Fruit fly (Drosophila melanogaster) whole organism, prepupa: ENCODE measurements around the gene kon.

Source experiments
- Blimp-1 ChIP-seq: fragments of 200-800 bp; sonication (Bioruptor generic); optimal IDR thresholded peaks from 3 replicates; lab custom pipeline; 2017; ENCODE audit warnings: missing biosample characterization, missing genetic modification characterization, mild to moderate bottlenecking, moderate library complexity, missing genetic modification reagents
- CG10631 ChIP-seq: fragments of 200-800 bp; sonication (Bioruptor generic); optimal IDR thresholded peaks from 2 replicates; lab custom pipeline; 2016; ENCODE audit warnings: missing biosample characterization, missing genetic modification characterization
- CG11762 ChIP-seq: fragments of 200-800 bp; sonication (Bioruptor generic); optimal IDR thresholded peaks from 3 replicates; lab custom pipeline; 2016; ENCODE audit warnings: missing biosample characterization, missing genetic modification characterization; ENCODE audit not compliant: insufficient read depth
- CG15336 ChIP-seq: fragments of 200-800 bp; sonication (Bioruptor generic); IDR thresholded peaks from 2 replicates; pipeline ENCODE4 v1.3.6; 2022; ENCODE audit warnings: missing biosample characterization, missing genetic modification characterization
- CG1621 ChIP-seq: fragments of 200-800 bp; sonication (Bioruptor generic); optimal IDR thresholded peaks from 3 replicates; lab custom pipeline; 2018; ENCODE audit warnings: missing biosample characterization, mild to moderate bottlenecking, missing genetic modification characterization
- CG3032 ChIP-seq: fragments of 200-800 bp; optimal IDR thresholded peaks from 2 replicates; lab custom pipeline; 2019; ENCODE audit warnings: missing biosample characterization, mild to moderate bottlenecking, missing genetic modification characterization, moderate library complexity
- CG31627 ChIP-seq: fragments of 200-800 bp; sonication (Bioruptor generic); optimal IDR thresholded peaks from 3 replicates; lab custom pipeline; 2016; ENCODE audit warnings: missing biosample characterization, missing genetic modification characterization
- CG32006 ChIP-seq: fragments of 200-800 bp; sonication (Bioruptor generic); optimal IDR thresholded peaks from 3 replicates; lab custom pipeline; 2017; ENCODE audit warnings: missing biosample characterization, mild to moderate bottlenecking, missing genetic modification characterization
- CG34406 ChIP-seq: fragments of 200-800 bp; sonication (Bioruptor generic); optimal IDR thresholded peaks from 3 replicates; lab custom pipeline; 2016; ENCODE audit warnings: missing biosample characterization, missing genetic modification characterization
- CG3919 ChIP-seq: fragments of 200-800 bp; sonication (Bioruptor generic); optimal IDR thresholded peaks from 3 replicates; lab custom pipeline; 2016; ENCODE audit warnings: missing biosample characterization, missing genetic modification characterization
- CG4318 ChIP-seq: fragments of 200-800 bp; sonication (Bioruptor generic); optimal IDR thresholded peaks from 3 replicates; lab custom pipeline; 2017; ENCODE audit warnings: missing biosample characterization, mild to moderate bottlenecking, missing genetic modification characterization
- CG6163 ChIP-seq: fragments of 200-800 bp; sonication (Bioruptor generic); IDR thresholded peaks from 3 replicates; pipeline ENCODE4 v1.3.6; 2022; ENCODE audit warnings: missing biosample characterization, missing genetic modification characterization
- CG6808 ChIP-seq: fragments of 200-800 bp; sonication (Bioruptor generic); optimal IDR thresholded peaks from 3 replicates; lab custom pipeline; 2017; ENCODE audit warnings: missing biosample characterization, missing genetic modification characterization, mild to moderate bottlenecking, moderate library complexity, missing genetic modification reagents
- CG6854 ChIP-seq: fragments of 200-800 bp; sonication (Bioruptor generic); optimal IDR thresholded peaks from 2 replicates; lab custom pipeline; 2017; ENCODE audit warnings: missing biosample characterization, mild to moderate bottlenecking, missing genetic modification characterization
- CG8119 ChIP-seq: fragments of 200-800 bp; sonication (Bioruptor generic); IDR thresholded peaks from 3 replicates; pipeline ENCODE4 v1.3.6; 2022; ENCODE audit warnings: missing biosample characterization, missing genetic modification characterization
- CG8319 ChIP-seq: fragments of 200-800 bp; sonication (Bioruptor generic); optimal IDR thresholded peaks from 3 replicates; lab custom pipeline; 2016; ENCODE audit warnings: missing biosample characterization, missing genetic modification characterization
- Eip75B ChIP-seq: fragments of 200-800 bp; sonication (Bioruptor generic); optimal IDR thresholded peaks from 3 replicates; lab custom pipeline; 2016; ENCODE audit warnings: missing biosample characterization, missing genetic modification characterization
- Eip93F ChIP-seq: fragments of 200-800 bp; sonication (Bioruptor generic); optimal IDR thresholded peaks from 2 replicates; lab custom pipeline; 2016; ENCODE audit warnings: missing biosample characterization, mild to moderate bottlenecking, missing genetic modification characterization
- Ets96B ChIP-seq: fragments of 200-800 bp; optimal IDR thresholded peaks from 2 replicates; lab custom pipeline; 2019; ENCODE audit warnings: missing biosample characterization, mild to moderate bottlenecking, missing genetic modification characterization, moderate library complexity
- Gug ChIP-seq: fragments of 200-800 bp; sonication (Bioruptor generic); IDR thresholded peaks from 2 replicates; pipeline ENCODE4 v1.3.6; 2022; ENCODE audit warnings: missing biosample characterization, missing genetic modification characterization
- Hr39 ChIP-seq: fragments of 200-800 bp; sonication (Bioruptor generic); optimal IDR thresholded peaks from 2 replicates; lab custom pipeline; 2016; ENCODE audit warnings: missing biosample characterization, missing genetic modification characterization
- Hr4 ChIP-seq: fragments of 200-800 bp; sonication (Bioruptor generic); optimal IDR thresholded peaks from 3 replicates; lab custom pipeline; 2016; ENCODE audit warnings: missing biosample characterization, missing genetic modification characterization
- Lpt ChIP-seq: fragments of 200-800 bp; sonication (Bioruptor generic); optimal IDR thresholded peaks from 3 replicates; lab custom pipeline; 2016; ENCODE audit warnings: missing biosample characterization, missing genetic modification characterization
- Met ChIP-seq: fragments of 200-800 bp; sonication (Bioruptor generic); optimal IDR thresholded peaks from 3 replicates; lab custom pipeline; 2016; ENCODE audit warnings: missing biosample characterization, missing genetic modification characterization
- Smox ChIP-seq: fragments of 200-800 bp; sonication (Bioruptor generic); optimal IDR thresholded peaks from 3 replicates; lab custom pipeline; 2016; ENCODE audit warnings: missing biosample characterization, missing genetic modification characterization
- Sox102F ChIP-seq: fragments of 200-800 bp; sonication (Bioruptor generic); optimal IDR thresholded peaks from 2 replicates; lab custom pipeline; 2016; ENCODE audit warnings: missing biosample characterization, mild to moderate bottlenecking, missing genetic modification characterization
- Sox14 ChIP-seq: fragments of 200-800 bp; sonication (Bioruptor generic); optimal IDR thresholded peaks from 3 replicates; lab custom pipeline; 2016; ENCODE audit warnings: missing biosample characterization, missing genetic modification characterization
- achi ChIP-seq: fragments of 200-800 bp; sonication (Bioruptor generic); optimal IDR thresholded peaks from 3 replicates; lab custom pipeline; 2016; ENCODE audit warnings: missing biosample characterization, missing genetic modification characterization
- cyc ChIP-seq: fragments of 200-800 bp; sonication (Bioruptor generic); optimal IDR thresholded peaks from 3 replicates; lab custom pipeline; 2016; ENCODE audit warnings: missing biosample characterization, missing genetic modification characterization
- dac ChIP-seq: fragments of 200-800 bp; sonication (Bioruptor generic); optimal IDR thresholded peaks from 2 replicates; lab custom pipeline; 2017; ENCODE audit warnings: missing biosample characterization, mild to moderate bottlenecking, missing genetic modification characterization
- fd59A ChIP-seq: fragments of 200-800 bp; sonication (Bioruptor generic); optimal IDR thresholded peaks from 2 replicates; lab custom pipeline; 2017; ENCODE audit warnings: missing biosample characterization, mild to moderate bottlenecking, missing genetic modification characterization, missing genetic modification reagents
- fd85E ChIP-seq: fragments of 200-800 bp; sonication (Bioruptor generic); optimal IDR thresholded peaks from 3 replicates; lab custom pipeline; 2016; ENCODE audit warnings: missing biosample characterization, missing genetic modification characterization
- fkh ChIP-seq: fragments of 200-800 bp; sonication (Bioruptor generic); optimal IDR thresholded peaks from 3 replicates; lab custom pipeline; 2017; ENCODE audit warnings: missing biosample characterization, mild to moderate bottlenecking, missing genetic modification characterization, moderate library complexity
- lz ChIP-seq: fragments of 200-800 bp; sonication (Bioruptor generic); optimal IDR thresholded peaks from 3 replicates; lab custom pipeline; 2016; ENCODE audit warnings: missing biosample characterization, missing genetic modification characterization
- net ChIP-seq: fragments of 200-800 bp; sonication (Bioruptor generic); optimal IDR thresholded peaks from 3 replicates; lab custom pipeline; 2016; ENCODE audit warnings: missing biosample characterization, missing genetic modification characterization
- pdm3 ChIP-seq: fragments of 200-800 bp; sonication (Bioruptor generic); optimal IDR thresholded peaks from 3 replicates; lab custom pipeline; 2016; ENCODE audit warnings: missing biosample characterization, missing genetic modification characterization
- salr ChIP-seq, 2 experiments: fragments of 200-800 bp; sonication (Bioruptor generic); optimal IDR thresholded peaks; 3 replicates each; lab custom pipeline; 2016 to 2018; ENCODE audit warnings: missing biosample characterization in 2 of 2, missing genetic modification characterization in 2 of 2, mild to moderate bottlenecking in 1 of 2
- svp ChIP-seq: fragments of 200-800 bp; sonication (Bioruptor generic); peaks from one replicate; lab custom pipeline; 2016; ENCODE audit warnings: missing biosample characterization, missing genetic modification characterization

Gene kon

dm6 chr2L:18548753-18549152, 45.0 kb upstream of the kon start (continued):
- TF ChIP-seq Smox (GFP tag; lab: Kevin White, UChicago) (no peak), lz (GFP tag; lab: Kevin White, UChicago) (no peak), fd59A (GFP tag; lab: Kevin White, UChicago) (no peak), pdm3 (GFP tag; lab: Kevin White, UChicago) (no peak), Hr39 (GFP tag; lab: Kevin White, UChicago) (no peak), achi (GFP tag; lab: Kevin White, UChicago) (peak; percentile 22), CG31627 (GFP tag; lab: Kevin White, UChicago) (no peak), CG3919 (GFP tag; lab: Kevin White, UChicago) (peak; percentile 16), net (peak; percentile 19), Sox102F (no peak), CG3032 (tag; lab: Kevin White, UChicago) (no peak), Ets96B (no peak), CG11762 (GFP tag; lab: Kevin White, UChicago) (no peak), fkh (GFP tag; lab: Kevin White, UChicago) (no peak), svp (GFP tag; lab: Kevin White, UChicago) (no peak), CG32006 (peak; percentile 79), CG1621 (tag; lab: Kevin White, UChicago) (no peak), dac (GFP tag; lab: Kevin White, UChicago) (no peak), CG6808 (no peak), fd85E (GFP tag; lab: Kevin White, UChicago) (no peak)

dm6 chr2L:18546426-18546825, 42.6 kb upstream of the kon start:
- TF ChIP-seq fkh (GFP tag; lab: Kevin White, UChicago) (no peak), cyc (GFP tag; lab: Kevin White, UChicago) (no peak), pdm3 (GFP tag; lab: Kevin White, UChicago) (no peak), Smox (GFP tag; lab: Kevin White, UChicago) (no peak), CG8319 (GFP tag; lab: Kevin White, UChicago) (no peak), CG6854 (no peak), Sox14 (no peak), fd85E (GFP tag; lab: Kevin White, UChicago) (no peak), CG6163 (GFP tag; lab: Robert Waterston, UW) (no peak), Met (GFP tag; lab: Kevin White, UChicago) (no peak), Blimp-1 (no peak)
- TF ChIP-seq, all 60 proteins: peak for 0

- TF ChIP-seq CG10631 (no peak), Eip93F (GFP tag; lab: Kevin White, UChicago) (no peak), CG8319 (GFP tag; lab: Kevin White, UChicago) (no peak), CG31627 (GFP tag; lab: Kevin White, UChicago) (no peak), CG4318 (GFP tag; lab: Kevin White, UChicago) (no peak), Eip75B (no peak), salr (GFP tag; optimal IDR thresholded peaks at IDR 0.05; lab: Kevin White, UChicago) (no peak), CG34406 (GFP tag; lab: Kevin White, UChicago) (no peak), CG3919 (GFP tag; lab: Kevin White, UChicago) (no peak), Lpt (GFP tag; lab: Kevin White, UChicago) (no peak), CG3032 (tag; lab: Kevin White, UChicago) (no peak), CG6808 (no peak), net (no peak), CG15336 (GFP tag; lab: Robert Waterston, UW) (no peak), CG8119 (GFP tag; lab: Robert Waterston, UW) (no peak), Gug (no peak), CG11762 (GFP tag; lab: Kevin White, UChicago) (no peak), CG6163 (GFP tag; lab: Robert Waterston, UW) (no peak), Hr4 (no peak), Blimp-1 (no peak)
These were observed 22.2 kb upstream of the kon start for dm6 chr2L:18526005-18526404.
